Worm (Caenorhabditis elegans) whole organism, L2 larva: Measurements from ENCODE around the gene C14C10.10.
A peak's percentile ranks its signal among the peaks of the same experiment; 100 is the strongest.

Experiments used
- C34F6.9 ChIP-seq: fragments of 150-350 bp; optimal IDR thresholded peaks from 2 replicates; lab custom pipeline; 2014; ENCODE audit warnings: missing biosample characterization, missing genetic modification characterization
- F13H6.1 ChIP-seq: sonication (generic microtip); optimal IDR thresholded peaks from 2 replicates; lab custom pipeline; 2016; ENCODE audit warnings: missing genetic modification characterization, missing compliant biosample characterization
- R02D3.7 ChIP-seq: fragments of 150-350 bp; optimal IDR thresholded peaks from 2 replicates; lab custom pipeline; 2014; ENCODE audit warnings: missing biosample characterization, missing genetic modification characterization
- Y55F3AM.14 ChIP-seq: fragments of 200-800 bp; sonication (Bioruptor generic); optimal IDR thresholded peaks from 2 replicates; lab custom pipeline; 2018; ENCODE audit warnings: mild to moderate bottlenecking, missing genetic modification characterization, missing compliant biosample characterization
- alr-1 ChIP-seq: fragments of 150-350 bp; optimal IDR thresholded peaks from 2 replicates; lab custom pipeline; 2014; ENCODE audit warnings: missing biosample characterization, missing genetic modification characterization
- blmp-1 ChIP-seq: sonication (generic microtip); optimal IDR thresholded peaks from 2 replicates; lab custom pipeline; 2017; ENCODE audit warnings: missing genetic modification characterization, mild to moderate bottlenecking, missing compliant biosample characterization, antibody characterized with exemption, moderate library complexity; ENCODE audit not compliant: insufficient read depth
- ceh-82 ChIP-seq: fragments of 150-350 bp; optimal IDR thresholded peaks from 2 replicates; lab custom pipeline; 2014; ENCODE audit warnings: missing biosample characterization, missing genetic modification characterization
- crh-2 ChIP-seq: sonication (generic microtip); optimal IDR thresholded peaks from 2 replicates; lab custom pipeline; 2017; ENCODE audit warnings: missing biosample characterization, missing genetic modification characterization
- dmd-4 ChIP-seq: sonication (generic microtip); optimal IDR thresholded peaks from 2 replicates; lab custom pipeline; 2017; ENCODE audit warnings: missing biosample characterization, missing genetic modification characterization
- elt-1 ChIP-seq: fragments of 150-350 bp; optimal IDR thresholded peaks from 2 replicates; lab custom pipeline; 2014; ENCODE audit warnings: missing biosample characterization, missing genetic modification characterization
- elt-3 ChIP-seq: sonication (generic microtip); optimal IDR thresholded peaks from 2 replicates; lab custom pipeline; 2017; ENCODE audit warnings: missing biosample characterization, missing genetic modification characterization
- fos-1 ChIP-seq: fragments of 150-350 bp; optimal IDR thresholded peaks from 2 replicates; lab custom pipeline; 2014; ENCODE audit warnings: missing biosample characterization, missing genetic modification characterization
- gmeb-1 ChIP-seq: fragments of 150-350 bp; optimal IDR thresholded peaks from 2 replicates; lab custom pipeline; 2014; ENCODE audit warnings: missing biosample characterization, missing genetic modification characterization
- lin-11 ChIP-seq: fragments of 150-350 bp; sonication (generic microtip); optimal IDR thresholded peaks from 2 replicates; lab custom pipeline; 2014; ENCODE audit warnings: missing biosample characterization, missing genetic modification characterization, inconsistent platforms, mixed read lengths
- lin-13 ChIP-seq: fragments of 150-350 bp; optimal IDR thresholded peaks from 2 replicates; lab custom pipeline; 2014; ENCODE audit warnings: missing biosample characterization, missing genetic modification reagents, missing genetic modification characterization
- lin-39 ChIP-seq: fragments of 150-350 bp; optimal IDR thresholded peaks from 2 replicates; lab custom pipeline; 2014; ENCODE audit warnings: missing biosample characterization, missing genetic modification reagents, missing genetic modification characterization
- mbf-1 ChIP-seq: sonication (generic microtip); optimal IDR thresholded peaks from 2 replicates; lab custom pipeline; 2017; ENCODE audit warnings: missing biosample characterization, missing genetic modification characterization
- mdl-1 ChIP-seq, 2 experiments: fragments of 150-350 bp in 1 of 2; sonication (generic microtip) in 1 of 2; optimal IDR thresholded peaks; 2 replicates each; lab custom pipeline; 2017; ENCODE audit warnings: missing biosample characterization in 2 of 2, missing genetic modification characterization in 2 of 2
- nhr-11 ChIP-seq: fragments of 150-350 bp; optimal IDR thresholded peaks from 2 replicates; lab custom pipeline; 2014; ENCODE audit warnings: missing biosample characterization, missing genetic modification characterization
- nhr-12 ChIP-seq: fragments of 150-350 bp; optimal IDR thresholded peaks from 2 replicates; lab custom pipeline; 2014; ENCODE audit warnings: missing biosample characterization, missing genetic modification characterization
- nhr-21 ChIP-seq: fragments of 150-350 bp; optimal IDR thresholded peaks from 2 replicates; lab custom pipeline; 2014; ENCODE audit warnings: missing biosample characterization, missing genetic modification characterization
- nhr-23 ChIP-seq: fragments of 150-350 bp; optimal IDR thresholded peaks from 2 replicates; lab custom pipeline; 2014; ENCODE audit warnings: missing biosample characterization, missing genetic modification reagents, missing genetic modification characterization
- nhr-237 ChIP-seq: fragments of 150-350 bp; optimal IDR thresholded peaks from 2 replicates; lab custom pipeline; 2014; ENCODE audit warnings: missing biosample characterization, missing genetic modification characterization
- nhr-6 ChIP-seq: fragments of 150-350 bp; optimal IDR thresholded peaks from 2 replicates; lab custom pipeline; 2014; ENCODE audit warnings: missing biosample characterization, missing genetic modification characterization
- nhr-77 ChIP-seq: fragments of 150-350 bp; optimal IDR thresholded peaks from 2 replicates; lab custom pipeline; 2014; ENCODE audit warnings: missing biosample characterization, missing genetic modification characterization
- sem-4 ChIP-seq: fragments of 150-350 bp; optimal IDR thresholded peaks from 2 replicates; lab custom pipeline; 2014; ENCODE audit warnings: missing biosample characterization, missing genetic modification reagents, missing genetic modification characterization
- skn-1 ChIP-seq: sonication (generic microtip); optimal IDR thresholded peaks from 2 replicates; lab custom pipeline; 2017; ENCODE audit warnings: missing biosample characterization, missing genetic modification characterization
- sma-9 ChIP-seq, 2 experiments: fragments of 150-350 bp in 1 of 2; sonication (generic microtip) in 1 of 2; optimal IDR thresholded peaks; 2 replicates each; lab custom pipeline; 2014 to 2016; ENCODE audit warnings: missing genetic modification characterization in 2 of 2, mild to moderate bottlenecking in 1 of 2, missing biosample characterization in 1 of 2, missing compliant biosample characterization in 1 of 2, missing genetic modification reagents in 1 of 2, moderate library complexity in 1 of 2
- snpc-4 ChIP-seq: fragments of 150-350 bp; optimal IDR thresholded peaks from 2 replicates; lab custom pipeline; 2014; ENCODE audit warnings: missing biosample characterization, missing genetic modification characterization
- unc-55 ChIP-seq: fragments of 150-350 bp; sonication (generic microtip); optimal IDR thresholded peaks from 3 replicates; lab custom pipeline; 2014; ENCODE audit warnings: missing biosample characterization, missing genetic modification reagents, missing genetic modification characterization
- zag-1 ChIP-seq: fragments of 150-350 bp; optimal IDR thresholded peaks from 2 replicates; lab custom pipeline; 2014; ENCODE audit warnings: missing biosample characterization, missing genetic modification characterization
- ztf-1 ChIP-seq: fragments of 200-800 bp; sonication (Bioruptor generic); conservative IDR thresholded peaks from 2 replicates; pipeline ENCODE4 v1.3.6; 2022; ENCODE audit warnings: missing genetic modification characterization, missing compliant biosample characterization
- ztf-11 ChIP-seq: sonication (generic microtip); optimal IDR thresholded peaks from 2 replicates; lab custom pipeline; 2017; ENCODE audit warnings: missing biosample characterization, missing genetic modification characterization
- ztf-4 ChIP-seq: fragments of 150-350 bp; optimal IDR thresholded peaks from 2 replicates; lab custom pipeline; 2014; ENCODE audit warnings: missing biosample characterization, missing genetic modification characterization

C14C10.10 gene

DNA sequence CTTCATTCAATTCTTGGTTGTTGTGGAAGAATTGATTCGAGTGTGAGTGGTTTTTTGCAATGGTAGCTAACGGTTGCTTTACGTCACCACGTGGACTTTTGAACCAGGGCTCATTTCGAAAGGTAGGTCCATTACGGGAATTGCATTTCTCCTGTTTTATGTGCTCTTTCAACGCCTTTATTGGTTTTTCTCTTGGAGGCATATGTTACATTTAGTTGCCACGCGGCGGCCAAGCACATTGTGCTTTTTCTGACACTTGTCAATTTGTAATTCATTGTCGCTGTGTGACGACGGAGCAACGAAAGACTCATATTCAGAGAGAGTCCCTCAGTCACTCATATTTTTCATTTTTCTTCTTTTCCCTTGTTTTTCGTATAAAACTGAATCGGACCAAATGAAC is 14.2 kb downstream of the C14C10.10 start:
- TF ChIP-seq crh-2 (tag; lab: Kevin White, UChicago), result peak; percentile 14
- TF ChIP-seq nhr-237 (tag; lab: Kevin White, UChicago), result no peak
- TF ChIP-seq sem-4 (tag; lab: Kevin White, UChicago), result no peak
- TF ChIP-seq C34F6.9 (tag; lab: Kevin White, UChicago), result no peak
- no peak for TF ChIP-seq lin-39 (tag; lab: Kevin White, UChicago)
- no peak for TF ChIP-seq ztf-4 (tag; lab: Kevin White, UChicago)
- TF ChIP-seq gmeb-1 (tag; lab: Kevin White, UChicago), result no peak
- no peak for TF ChIP-seq zag-1
- TF ChIP-seq elt-1 (tag; lab: Kevin White, UChicago), result no peak
- TF ChIP-seq F13H6.1, result no peak
- no peak for TF ChIP-seq nhr-6 (tag; lab: Kevin White, UChicago)
- no peak for TF ChIP-seq sma-9 (GFP tag; optimal IDR thresholded peaks at IDR 0.05; lab: Kevin White, UChicago)
- no peak for TF ChIP-seq sma-9 (tag; optimal IDR thresholded peaks at IDR 0.05; lab: Kevin White, UChicago)
- TF ChIP-seq snpc-4 (tag; lab: Kevin White, UChicago), result no peak
- peak; percentile 10 for TF ChIP-seq lin-11

DNA sequence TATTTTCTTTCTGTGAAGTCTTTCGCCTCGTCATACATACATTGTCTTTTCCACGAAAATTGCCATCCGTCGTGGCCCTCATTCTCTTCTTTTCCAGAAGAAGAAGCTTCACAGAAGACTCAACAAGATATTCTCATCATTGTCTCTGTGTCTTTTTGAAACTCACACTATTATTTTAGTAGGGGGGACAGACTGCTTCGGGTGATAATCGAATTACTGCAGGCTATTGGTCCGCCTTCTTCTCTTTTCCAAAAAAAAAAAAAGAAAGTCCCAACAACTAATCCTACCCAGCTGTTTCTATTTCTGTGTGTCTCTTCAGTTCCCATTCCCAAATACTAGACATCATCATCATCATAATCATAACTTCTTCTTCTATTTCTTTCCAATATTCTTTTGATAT is 15.5 kb downstream of the C14C10.10 start:
- TF ChIP-seq unc-55 (GFP tag; lab: Kevin White, UChicago) (peak; percentile 58), mbf-1 (tag; lab: Kevin White, UChicago) (no peak)
- TF ChIP-seq, all 48 proteins: peak for 1

DNA sequence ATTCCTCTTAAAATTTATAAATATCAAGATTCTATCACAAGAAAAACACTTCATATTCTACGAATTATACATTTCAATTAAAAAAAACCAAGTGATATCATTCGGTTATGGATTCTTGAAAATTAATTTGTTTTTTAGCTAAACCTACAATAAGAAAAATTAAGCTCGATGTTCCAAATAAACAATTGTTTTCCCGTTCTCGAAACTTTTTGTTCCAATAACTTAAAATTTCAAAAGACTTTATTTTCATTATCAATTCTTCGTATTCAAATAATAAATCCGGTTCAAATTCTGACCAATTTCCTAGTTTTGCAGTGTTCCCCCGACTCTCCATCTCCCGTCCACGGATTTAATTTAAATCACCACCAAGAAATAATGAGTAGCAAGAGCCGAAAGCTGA is 19.6 kb downstream of the C14C10.10 start, which contains the start of gene E02A10.3:
Gene E02A10.3 (plus strand): TSS at position 301 of the 400 bp plus-strand sequence.
- TF ChIP-seq lin-11 (no peak), nhr-12 (tag; lab: Kevin White, UChicago) (no peak), dmd-4 (tag; lab: Kevin White, UChicago) (no peak), ceh-82 (tag; lab: Kevin White, UChicago) (no peak), sma-9 (GFP tag; optimal IDR thresholded peaks at IDR 0.05; lab: Kevin White, UChicago) (no peak), sma-9 (tag; optimal IDR thresholded peaks at IDR 0.05; lab: Kevin White, UChicago) (no peak), nhr-11 (tag; lab: Kevin White, UChicago) (no peak), Y55F3AM.14 (GFP tag; lab: Kevin White, UChicago) (no peak), nhr-23 (tag; lab: Kevin White, UChicago) (no peak), zag-1 (no peak), unc-55 (GFP tag; lab: Kevin White, UChicago) (no peak), elt-3 (no peak), mdl-1 (tag; optimal IDR thresholded peaks at IDR 0.05; lab: Kevin White, UChicago) (no peak), R02D3.7 (tag; lab: Kevin White, UChicago) (no peak), alr-1 (tag; lab: Kevin White, UChicago) (no peak), ztf-11 (no peak), ztf-1 (GFP tag; lab: Robert Waterston, UW) (no peak), blmp-1 (no peak), elt-1 (tag; lab: Kevin White, UChicago) (no peak), lin-13 (GFP tag; lab: Kevin White, UChicago) (no peak)

DNA sequence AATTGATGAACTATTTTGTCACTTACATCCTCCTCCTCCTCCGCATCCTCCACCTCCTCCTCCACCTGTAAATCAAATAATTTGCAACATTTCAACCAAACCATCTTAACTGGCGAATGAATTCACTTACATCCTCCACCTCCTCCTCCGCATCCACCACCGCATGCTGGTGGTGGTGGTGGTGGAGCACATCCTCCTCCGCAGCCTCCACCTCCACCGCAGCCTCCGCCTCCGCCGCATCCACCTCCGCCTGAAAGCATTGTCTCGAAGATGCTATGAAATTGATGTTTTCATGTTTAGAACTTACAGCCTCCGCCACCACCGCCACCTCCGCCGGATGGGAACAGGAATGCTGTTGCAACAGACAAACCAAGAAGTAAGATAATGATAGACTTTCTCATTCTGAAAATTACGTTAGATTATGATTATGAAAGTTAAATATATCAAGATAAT is 22.4 kb downstream of the C14C10.10 start, which contains the start of gene grl-23:
Gene grl-23 (minus strand): TSS at position 403 of the 453 bp plus-strand sequence.
- TF ChIP-seq dmd-4 (tag; lab: Kevin White, UChicago) (no peak), Y55F3AM.14 (GFP tag; lab: Kevin White, UChicago) (no peak), lin-13 (GFP tag; lab: Kevin White, UChicago) (no peak), fos-1 (tag; lab: Kevin White, UChicago) (no peak)

DNA sequence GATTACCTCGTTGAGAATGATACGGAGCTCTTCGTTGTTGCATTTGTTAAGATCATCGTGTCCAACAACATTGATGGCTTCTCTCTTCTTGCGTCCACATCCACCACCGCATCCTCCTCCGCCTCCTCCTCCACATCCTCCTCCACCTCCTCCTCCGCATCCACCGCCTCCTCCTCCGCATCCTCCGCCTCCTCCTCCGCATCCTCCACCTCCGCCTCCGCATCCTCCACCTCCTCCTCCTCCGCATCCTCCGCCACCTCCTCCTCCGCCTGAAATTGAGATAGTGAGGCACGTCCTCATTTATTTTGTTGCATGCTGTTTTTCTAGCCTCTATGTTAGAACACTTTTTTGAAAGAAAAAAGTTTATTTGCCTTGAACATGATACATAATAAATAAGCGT is 23.1 kb downstream of the C14C10.10 start:
- TF ChIP-seq Y55F3AM.14 (GFP tag; lab: Kevin White, UChicago) (no peak), nhr-77 (no peak), nhr-23 (tag; lab: Kevin White, UChicago) (no peak), elt-1 (tag; lab: Kevin White, UChicago) (no peak), nhr-21 (no peak), gmeb-1 (tag; lab: Kevin White, UChicago) (no peak), lin-39 (tag; lab: Kevin White, UChicago) (no peak), sma-9 (GFP tag; optimal IDR thresholded peaks at IDR 0.05; lab: Kevin White, UChicago) (no peak), sma-9 (tag; optimal IDR thresholded peaks at IDR 0.05; lab: Kevin White, UChicago) (no peak), skn-1 (tag; lab: Kevin White, UChicago) (no peak)
- TF ChIP-seq, all 48 proteins: peak for 0
